Fruit fly (Drosophila melanogaster) whole organism, embryonic: ENCODE measurements around the gene CG10222.

ENCODE experiments used
- Adf1 ChIP-seq: fragments of 200-800 bp; sonication (Bioruptor generic); IDR thresholded peaks from 2 replicates; pipeline ENCODE4 v1.3.6; 2022; ENCODE audit warnings: missing biosample characterization, missing genetic modification characterization
- Atf3 ChIP-seq: fragments of 200-800 bp; sonication (Bioruptor generic); optimal IDR thresholded peaks from 3 replicates; lab custom pipeline; 2016; ENCODE audit warnings: missing biosample characterization, missing genetic modification characterization
- CG1024 ChIP-seq: fragments of 200-800 bp; sonication (Bioruptor generic); IDR thresholded peaks from 2 replicates; pipeline ENCODE4 v1.3.6; 2022; ENCODE audit warnings: missing biosample characterization, missing genetic modification characterization
- CG10979 ChIP-seq: fragments of 200-800 bp; sonication (Bioruptor generic); optimal IDR thresholded peaks from 2 replicates; lab custom pipeline; 2018; ENCODE audit warnings: missing biosample characterization, mild to moderate bottlenecking, missing genetic modification characterization, moderate library complexity
- CG11456 ChIP-seq: fragments of 200-800 bp; sonication (Bioruptor generic); IDR thresholded peaks from 3 replicates; pipeline ENCODE4 v1.3.6; 2022; ENCODE audit warnings: missing biosample characterization, missing genetic modification characterization
- CG12391 ChIP-seq: fragments of 200-800 bp; sonication (Bioruptor generic); optimal IDR thresholded peaks from 3 replicates; lab custom pipeline; 2018; ENCODE audit warnings: missing biosample characterization, mild to moderate bottlenecking, missing genetic modification characterization, moderate library complexity
- CG12769 ChIP-seq: fragments of 200-800 bp; sonication (Bioruptor generic); optimal IDR thresholded peaks from 2 replicates; lab custom pipeline; 2019; ENCODE audit warnings: missing biosample characterization, mild to moderate bottlenecking, missing genetic modification characterization, moderate library complexity
- CG13424 ChIP-seq: fragments of 200-800 bp; sonication (Bioruptor generic); optimal IDR thresholded peaks from 2 replicates; lab custom pipeline; 2019; ENCODE audit warnings: missing biosample characterization, mild to moderate bottlenecking, missing genetic modification characterization, moderate library complexity
- CG14667 ChIP-seq: fragments of 200-800 bp; sonication (Bioruptor generic); IDR thresholded peaks from 2 replicates; pipeline ENCODE4 v1.3.6; 2022; ENCODE audit warnings: missing biosample characterization, missing genetic modification characterization
- CG15011 ChIP-seq: fragments of 200-800 bp; sonication (Bioruptor generic); optimal IDR thresholded peaks from 3 replicates; lab custom pipeline; 2018; ENCODE audit warnings: missing biosample characterization, mild to moderate bottlenecking, missing genetic modification characterization
- CG15269 ChIP-seq: fragments of 200-800 bp; sonication (Bioruptor generic); optimal IDR thresholded peaks from 2 replicates; lab custom pipeline; 2018; ENCODE audit warnings: missing biosample characterization, mild to moderate bottlenecking, missing genetic modification characterization, moderate library complexity
- CG18011 ChIP-seq: fragments of 200-800 bp; sonication (Bioruptor generic); optimal IDR thresholded peaks from 2 replicates; lab custom pipeline; 2017; ENCODE audit warnings: missing biosample characterization, missing genetic modification characterization, mild to moderate bottlenecking, moderate library complexity, missing genotype
- CG18262 ChIP-seq: fragments of 200-800 bp; optimal IDR thresholded peaks from 3 replicates; lab custom pipeline; 2019; ENCODE audit warnings: missing biosample characterization, mild to moderate bottlenecking, missing genetic modification characterization, moderate library complexity
- CG2120 ChIP-seq: fragments of 200-800 bp; sonication (Bioruptor generic); optimal IDR thresholded peaks from 3 replicates; lab custom pipeline; 2016; ENCODE audit warnings: missing biosample characterization, missing genetic modification characterization
- CG2202 ChIP-seq: fragments of 200-800 bp; sonication (Bioruptor generic); optimal IDR thresholded peaks from 2 replicates; lab custom pipeline; 2018; ENCODE audit warnings: missing biosample characterization, mild to moderate bottlenecking, missing genetic modification characterization
- CG2678 ChIP-seq: fragments of 200-800 bp; sonication (Bioruptor generic); optimal IDR thresholded peaks from 3 replicates; lab custom pipeline; 2019; ENCODE audit warnings: missing biosample characterization, mild to moderate bottlenecking, missing genetic modification characterization, moderate library complexity
- CG30431 ChIP-seq: fragments of 200-800 bp; sonication (Bioruptor generic); optimal IDR thresholded peaks from 2 replicates; lab custom pipeline; 2017; ENCODE audit warnings: missing biosample characterization, missing genetic modification characterization
- CG3163 ChIP-seq: fragments of 200-800 bp; sonication (Bioruptor generic); optimal IDR thresholded peaks from 3 replicates; lab custom pipeline; 2016; ENCODE audit warnings: missing biosample characterization, missing genetic modification characterization
- CG3281 ChIP-seq: fragments of 200-800 bp; sonication (Bioruptor generic); optimal IDR thresholded peaks from 3 replicates; lab custom pipeline; 2017; ENCODE audit warnings: missing biosample characterization, mild to moderate bottlenecking, missing genetic modification characterization
- CG3847 ChIP-seq: fragments of 200-800 bp; sonication (Bioruptor generic); IDR thresholded peaks from 2 replicates; pipeline ENCODE4 v1.3.6; 2022; ENCODE audit warnings: missing biosample characterization, missing genetic modification characterization
- CG5180 ChIP-seq: fragments of 200-800 bp; sonication (Bioruptor generic); optimal IDR thresholded peaks from 3 replicates; lab custom pipeline; 2017; ENCODE audit warnings: missing biosample characterization, missing genetic modification characterization, mild to moderate bottlenecking, moderate library complexity, missing genetic modification reagents
- CG7357 ChIP-seq: fragments of 200-800 bp; sonication (Bioruptor generic); IDR thresholded peaks from 3 replicates; pipeline ENCODE4 v1.3.6; 2022; ENCODE audit warnings: missing biosample characterization, missing genetic modification characterization
- CG9797 ChIP-seq: fragments of 200-800 bp; sonication (Bioruptor generic); optimal IDR thresholded peaks from 3 replicates; lab custom pipeline; 2018; ENCODE audit warnings: missing biosample characterization, mild to moderate bottlenecking, missing genetic modification characterization
- D19B ChIP-seq: fragments of 200-800 bp; sonication (Bioruptor generic); optimal IDR thresholded peaks from 2 replicates; lab custom pipeline; 2017; ENCODE audit warnings: missing biosample characterization, mild to moderate bottlenecking, missing genetic modification characterization
- E2f2 ChIP-seq: fragments of 200-800 bp; sonication (Bioruptor generic); IDR thresholded peaks from 2 replicates; pipeline ENCODE4 v1.3.6; 2022; ENCODE audit warnings: missing biosample characterization, missing genetic modification characterization
- Eip74EF ChIP-seq, 2 experiments: fragments of 200-800 bp in 1 of 2; fragments of >200 bp in 1 of 2; sonication (Bioruptor generic) in 1 of 2; optimal IDR thresholded peaks; 2 replicates each; lab custom pipeline; 2017 to 2019; ENCODE audit warnings: missing biosample characterization in 2 of 2, missing genetic modification characterization in 2 of 2, mild to moderate bottlenecking in 1 of 2, moderate library complexity in 1 of 2
- Elba2 ChIP-seq: fragments of 200-800 bp; sonication (Bioruptor generic); optimal IDR thresholded peaks from 3 replicates; lab custom pipeline; 2016; ENCODE audit warnings: missing biosample characterization, missing genetic modification characterization
- Lim3 ChIP-seq: fragments of 200-800 bp; sonication (Bioruptor generic); IDR thresholded peaks from 2 replicates; pipeline ENCODE4 v1.3.6; 2022; ENCODE audit warnings: missing biosample characterization, missing genetic modification characterization
- MTF-1 ChIP-seq: fragments of 200-800 bp; sonication (Bioruptor generic); optimal IDR thresholded peaks from 2 replicates; lab custom pipeline; 2018; ENCODE audit warnings: missing biosample characterization, mild to moderate bottlenecking, missing genetic modification characterization, borderline replicate concordance
- Myb ChIP-seq: fragments of 200-800 bp; sonication (Bioruptor generic); optimal IDR thresholded peaks from 2 replicates; lab custom pipeline; 2016; ENCODE audit warnings: missing biosample characterization, missing genetic modification characterization
- Ravus ChIP-seq: fragments of 200-800 bp; sonication (Bioruptor generic); IDR thresholded peaks from 2 replicates; pipeline ENCODE4 v1.3.6; 2022; ENCODE audit warnings: missing biosample characterization, missing genetic modification characterization
- Spps ChIP-seq: fragments of 200-800 bp; sonication (Bioruptor generic); optimal IDR thresholded peaks from 2 replicates; lab custom pipeline; 2018; ENCODE audit warnings: missing biosample characterization, mild to moderate bottlenecking, missing genetic modification characterization
- TFAM ChIP-seq: fragments of 200-800 bp; sonication (Bioruptor generic); optimal IDR thresholded peaks from 2 replicates; lab custom pipeline; 2017; ENCODE audit warnings: missing biosample characterization, missing genetic modification characterization, inconsistent platforms
- abd-A ChIP-seq: fragments of 200-800 bp; sonication (Bioruptor generic); optimal IDR thresholded peaks from 3 replicates; lab custom pipeline; 2019; ENCODE audit warnings: missing biosample characterization, mild to moderate bottlenecking, missing genetic modification characterization, moderate library complexity
- ase ChIP-seq: fragments of 200-800 bp; sonication (Bioruptor generic); IDR thresholded peaks from 3 replicates; pipeline ENCODE4 v1.3.6; 2022; ENCODE audit warnings: missing biosample characterization, missing genetic modification characterization
- ato ChIP-seq: fragments of 200-800 bp; sonication (Bioruptor generic); IDR thresholded peaks from 2 replicates; pipeline ENCODE4 v1.3.6; 2022; ENCODE audit warnings: missing biosample characterization, missing genetic modification characterization; ENCODE audit not compliant: partially characterized antibody
- btn ChIP-seq: fragments of 200-800 bp; sonication (Bioruptor generic); optimal IDR thresholded peaks from 2 replicates; lab custom pipeline; 2016; ENCODE audit warnings: missing biosample characterization, missing genetic modification characterization
- da ChIP-seq: fragments of 200-800 bp; sonication (Bioruptor generic); optimal IDR thresholded peaks from 2 replicates; lab custom pipeline; 2016; ENCODE audit warnings: missing biosample characterization, missing genetic modification characterization
- dimm ChIP-seq: fragments of 200-800 bp; sonication (Bioruptor generic); IDR thresholded peaks from 2 replicates; pipeline ENCODE4 v1.3.6; 2022; ENCODE audit warnings: missing biosample characterization, missing genetic modification characterization
- fd3F ChIP-seq: fragments of 200-800 bp; sonication (Bioruptor generic); optimal IDR thresholded peaks from 2 replicates; lab custom pipeline; 2018; ENCODE audit warnings: missing biosample characterization, mild to moderate bottlenecking, missing genetic modification characterization, moderate library complexity
- gce ChIP-seq: fragments of 200-800 bp; sonication (Bioruptor generic); IDR thresholded peaks from 3 replicates; pipeline ENCODE4 v1.3.6; 2022; ENCODE audit warnings: missing biosample characterization, missing genetic modification characterization
- lov ChIP-seq, 2 experiments: fragments of 200-800 bp in 1 of 2; fragments of >200 bp in 1 of 2; sonication (Bioruptor generic) in 1 of 2; IDR thresholded peaks in 1 of 2; optimal IDR thresholded peaks in 1 of 2; 2 replicates in 1 of 2; 3 replicates in 1 of 2; pipeline versions ENCODE4 v1.3.6 to Lab custom; 2017 to 2022; ENCODE audit warnings: missing biosample characterization in 1 of 2, missing genetic modification characterization in 1 of 2
- rib ChIP-seq: fragments of 200-800 bp; sonication (Bioruptor generic); IDR thresholded peaks from 2 replicates; pipeline ENCODE4 v1.3.6; 2022; ENCODE audit warnings: missing biosample characterization, missing genetic modification characterization
- ro ChIP-seq: fragments of 200-800 bp; sonication (Bioruptor generic); IDR thresholded peaks from 2 replicates; pipeline ENCODE4 v1.3.6; 2022; ENCODE audit warnings: missing biosample characterization, missing genetic modification characterization
- run ChIP-seq: fragments of 200-800 bp; sonication (Bioruptor generic); optimal IDR thresholded peaks from 3 replicates; lab custom pipeline; 2018; ENCODE audit warnings: missing biosample characterization, mild to moderate bottlenecking, missing genetic modification characterization
- sens-2 ChIP-seq: fragments of 200-800 bp; sonication (Bioruptor generic); IDR thresholded peaks from 2 replicates; pipeline ENCODE4 v1.3.6; 2022; ENCODE audit warnings: missing biosample characterization, missing genetic modification characterization
- sima ChIP-seq: fragments of 200-800 bp; sonication (Bioruptor generic); optimal IDR thresholded peaks from 2 replicates; lab custom pipeline; 2016; ENCODE audit warnings: missing biosample characterization, missing genetic modification characterization
- so ChIP-seq: fragments of 200-800 bp; sonication (Bioruptor generic); IDR thresholded peaks from 3 replicates; pipeline ENCODE4 v1.3.6; 2022; ENCODE audit warnings: missing biosample characterization, missing genetic modification characterization
- tgo ChIP-seq: fragments of 200-800 bp; sonication (Bioruptor generic); IDR thresholded peaks from 3 replicates; pipeline ENCODE4 v1.3.6; 2022; ENCODE audit warnings: missing biosample characterization, missing genetic modification characterization
- tna ChIP-seq: fragments of 200-800 bp; sonication (Bioruptor generic); IDR thresholded peaks from 2 replicates; pipeline ENCODE4 v1.3.6; 2022; ENCODE audit warnings: missing biosample characterization, missing genetic modification characterization; ENCODE audit not compliant: partially characterized antibody
- toy ChIP-seq: fragments of 200-800 bp; sonication (Bioruptor generic); IDR thresholded peaks from 2 replicates; pipeline ENCODE4 v1.3.6; 2022; ENCODE audit warnings: missing biosample characterization, missing genetic modification characterization

The CG10222 gene

dm6 chr3L:13410999-13411398 is 1.3 kb downstream of the CG10222 start (continued):
- TF ChIP-seq run (no peak), gce (GFP tag; lab: Robert Waterston, UW) (no peak), CG2678 (tag; lab: Kevin White, UChicago) (no peak), Ravus (GFP tag; lab: Robert Waterston, UW) (no peak), rib (GFP tag; lab: Robert Waterston, UW) (no peak), abd-A (tag; lab: Kevin White, UChicago) (no peak), CG13424 (peak; percentile 7), CG9797 (GFP tag; lab: Kevin White, UChicago) (no peak), CG18262 (tag; lab: Kevin White, UChicago) (peak; percentile 37), CG15269 (tag; lab: Kevin White, UChicago) (no peak), sens-2 (GFP tag; lab: Robert Waterston, UW) (no peak), CG1024 (GFP tag; lab: Robert Waterston, UW) (no peak), ase (no peak), fd3F (GFP tag; lab: Kevin White, UChicago) (peak; percentile 33), Myb (peak; percentile 2), ro (GFP tag; lab: Robert Waterston, UW) (no peak), E2f2 (GFP tag; lab: Robert Waterston, UW) (no peak), da (GFP tag; lab: Kevin White, UChicago) (no peak), toy (no peak), TFAM (GFP tag; lab: Kevin White, UChicago) (no peak), CG14667 (no peak), tna (GFP tag; lab: Robert Waterston, UW) (no peak), Spps (no peak), MTF-1 (GFP tag; lab: Kevin White, UChicago) (no peak), tgo (GFP tag; lab: Robert Waterston, UW) (0 out of 3 replicates have a peak, but pooled peaks have one; percentile 23), CG15011 (GFP tag; lab: Kevin White, UChicago) (no peak), so (GFP tag; lab: Robert Waterston, UW) (no peak), CG2202 (no peak), sima (no peak), CG7357 (no peak), CG11456 (GFP tag; lab: Robert Waterston, UW) (peak; percentile 83), CG10979 (tag; lab: Kevin White, UChicago) (peak; percentile 100), CG12769 (peak; percentile 22), Adf1 (GFP tag; lab: Robert Waterston, UW) (no peak), ato (no peak), CG5180 (GFP tag; lab: Kevin White, UChicago) (no peak), btn (GFP tag; lab: Kevin White, UChicago) (no peak), Eip74EF (GFP tag; optimal IDR thresholded peaks at IDR 0.05; lab: Kevin White, UChicago) (no peak), D19B (GFP tag; lab: Kevin White, UChicago) (no peak), CG12391 (tag; lab: Kevin White, UChicago) (peak; percentile 16), CG3847 (GFP tag; lab: Robert Waterston, UW) (no peak), Elba2 (GFP tag; lab: Kevin White, UChicago) (peak; percentile 97), CG3163 (GFP tag; lab: Kevin White, UChicago) (peak; percentile 4), dimm (GFP tag; lab: Robert Waterston, UW) (no peak), CG2120 (GFP tag; lab: Kevin White, UChicago) (peak; percentile 39), Atf3 (GFP tag; lab: Kevin White, UChicago) (no peak), lov (optimal IDR thresholded peaks at IDR 0.05; lab: Kevin White, UChicago) (no peak), lov (GFP tag; IDR thresholded peaks at IDR 0.05; lab: Robert Waterston, UW) (no peak), CG18011 (GFP tag; lab: Kevin White, UChicago) (no peak), CG3281 (GFP tag; lab: Kevin White, UChicago) (no peak), CG30431 (GFP tag; lab: Kevin White, UChicago) (no peak), Lim3 (no peak)
